Fruit fly (Drosophila melanogaster) whole organism, embryonic: ENCODE results near the gene Pde6.

Experiments used
- Asciz ChIP-seq: fragments of 200-800 bp; sonication (Bioruptor generic); optimal IDR thresholded peaks from 2 replicates; lab custom pipeline; 2017; ENCODE audit warnings: missing biosample characterization, mild to moderate bottlenecking, missing genetic modification characterization, missing genetic modification reagents
- Atf3 ChIP-seq: fragments of 200-800 bp; sonication (Bioruptor generic); optimal IDR thresholded peaks from 3 replicates; lab custom pipeline; 2016; ENCODE audit warnings: missing biosample characterization, missing genetic modification characterization
- CG12744 ChIP-seq: fragments of 200-800 bp; sonication (Bioruptor generic); optimal IDR thresholded peaks from 2 replicates; lab custom pipeline; 2016; ENCODE audit warnings: missing biosample characterization, missing genetic modification characterization
- CG13123 ChIP-seq: fragments of 200-800 bp; sonication (Bioruptor generic); optimal IDR thresholded peaks from 2 replicates; lab custom pipeline; 2016; ENCODE audit warnings: missing biosample characterization, missing genetic modification characterization
- CG16779 ChIP-seq: fragments of 200-800 bp; sonication (Bioruptor generic); IDR thresholded peaks from 2 replicates; pipeline ENCODE4 v1.3.6; 2022; ENCODE audit warnings: missing biosample characterization, missing genetic modification characterization
- CG17568 ChIP-seq: fragments of 200-800 bp; sonication (Bioruptor generic); optimal IDR thresholded peaks from 2 replicates; lab custom pipeline; 2018; ENCODE audit warnings: missing biosample characterization, mild to moderate bottlenecking, missing genetic modification characterization, moderate library complexity
- CG17829 ChIP-seq: fragments of 200-800 bp; optimal IDR thresholded peaks from 2 replicates; lab custom pipeline; 2019; ENCODE audit warnings: missing biosample characterization, mild to moderate bottlenecking, missing genetic modification characterization, moderate library complexity
- CG18011 ChIP-seq: fragments of 200-800 bp; sonication (Bioruptor generic); optimal IDR thresholded peaks from 2 replicates; lab custom pipeline; 2017; ENCODE audit warnings: missing biosample characterization, missing genetic modification characterization, mild to moderate bottlenecking, moderate library complexity, missing genotype
- CG2712 ChIP-seq: fragments of 200-800 bp; optimal IDR thresholded peaks from 3 replicates; lab custom pipeline; 2019; ENCODE audit warnings: missing biosample characterization, mild to moderate bottlenecking, missing genetic modification characterization, moderate library complexity
- CG2875 ChIP-seq: fragments of 200-800 bp; sonication (Bioruptor generic); optimal IDR thresholded peaks from 2 replicates; lab custom pipeline; 2017; ENCODE audit warnings: missing biosample characterization, mild to moderate bottlenecking, missing genetic modification characterization, missing genetic modification reagents
- CG30403 ChIP-seq: fragments of 200-800 bp; sonication (Bioruptor generic); optimal IDR thresholded peaks from 3 replicates; lab custom pipeline; 2016; ENCODE audit warnings: missing biosample characterization, missing genetic modification characterization
- CG31365 ChIP-seq: fragments of 200-800 bp; sonication (Bioruptor generic); optimal IDR thresholded peaks from 2 replicates; lab custom pipeline; 2018; ENCODE audit warnings: missing biosample characterization, mild to moderate bottlenecking, missing genetic modification characterization
- CG3281 ChIP-seq: fragments of 200-800 bp; sonication (Bioruptor generic); optimal IDR thresholded peaks from 3 replicates; lab custom pipeline; 2017; ENCODE audit warnings: missing biosample characterization, mild to moderate bottlenecking, missing genetic modification characterization
- CG33557 ChIP-seq: fragments of 200-800 bp; sonication (Bioruptor generic); optimal IDR thresholded peaks from 2 replicates; lab custom pipeline; 2019; ENCODE audit warnings: missing biosample characterization, mild to moderate bottlenecking, missing genetic modification characterization, moderate library complexity
- CG3847 ChIP-seq: fragments of 200-800 bp; sonication (Bioruptor generic); IDR thresholded peaks from 2 replicates; pipeline ENCODE4 v1.3.6; 2022; ENCODE audit warnings: missing biosample characterization, missing genetic modification characterization
- CG6175 ChIP-seq: fragments of 200-800 bp; sonication (Bioruptor generic); IDR thresholded peaks from 3 replicates; pipeline ENCODE4 v1.3.6; 2022; ENCODE audit warnings: missing biosample characterization, missing genetic modification characterization
- CG8281 ChIP-seq: fragments of 200-800 bp; sonication (Bioruptor generic); optimal IDR thresholded peaks from 2 replicates; lab custom pipeline; 2018; ENCODE audit warnings: missing biosample characterization, mild to moderate bottlenecking, missing genetic modification characterization, moderate library complexity
- CG8478 ChIP-seq: fragments of >200 bp; optimal IDR thresholded peaks from 2 replicates; lab custom pipeline; 2018
- Drgx ChIP-seq: fragments of 200-800 bp; sonication (Bioruptor generic); IDR thresholded peaks from 2 replicates; pipeline ENCODE4 v1.3.6; 2022; ENCODE audit warnings: missing biosample characterization, missing genetic modification characterization
- ERR ChIP-seq: fragments of 200-800 bp; sonication (Bioruptor generic); optimal IDR thresholded peaks from 2 replicates; lab custom pipeline; 2016; ENCODE audit warnings: missing biosample characterization, missing genetic modification characterization
- Ets65A ChIP-seq: fragments of 200-800 bp; sonication (Bioruptor generic); peaks from one replicate; lab custom pipeline; 2016; ENCODE audit warnings: missing biosample characterization, missing genetic modification characterization
- Fer3 ChIP-seq: fragments of 200-800 bp; sonication (Bioruptor generic); optimal IDR thresholded peaks from 2 replicates; lab custom pipeline; 2018; ENCODE audit warnings: missing biosample characterization, mild to moderate bottlenecking, missing genetic modification characterization, moderate library complexity
- GATAe ChIP-seq: fragments of 200-800 bp; sonication (Bioruptor generic); conservative IDR thresholded peaks from 2 replicates; pipeline ENCODE4 v1.3.6; 2022; ENCODE audit warnings: missing biosample characterization, missing genetic modification characterization
- HLHmδ ChIP-seq: fragments of 200-800 bp; sonication (Bioruptor generic); optimal IDR thresholded peaks from 2 replicates; lab custom pipeline; 2018; ENCODE audit warnings: missing biosample characterization, mild to moderate bottlenecking, missing genetic modification characterization, moderate library complexity
- Hey ChIP-seq: fragments of 200-800 bp; sonication (Bioruptor generic); optimal IDR thresholded peaks from 3 replicates; lab custom pipeline; 2018; ENCODE audit warnings: missing biosample characterization, mild to moderate bottlenecking, missing genetic modification characterization
- Hmx ChIP-seq: fragments of 200-800 bp; sonication (Bioruptor generic); optimal IDR thresholded peaks from 2 replicates; lab custom pipeline; 2016; ENCODE audit warnings: missing biosample characterization, missing genetic modification characterization
- Hr39 ChIP-seq: fragments of >200 bp; optimal IDR thresholded peaks from 2 replicates; lab custom pipeline; 2017
- NFAT ChIP-seq: fragments of 200-800 bp; sonication (Bioruptor generic); IDR thresholded peaks from 2 replicates; pipeline ENCODE4 v1.3.6; 2022; ENCODE audit warnings: missing biosample characterization, missing genetic modification characterization
- Nf-YB ChIP-seq: fragments of 200-800 bp; sonication (Bioruptor generic); optimal IDR thresholded peaks from 3 replicates; lab custom pipeline; 2019; ENCODE audit warnings: missing biosample characterization, mild to moderate bottlenecking, missing genetic modification characterization, moderate library complexity
- Nf-YC ChIP-seq: fragments of 200-800 bp; optimal IDR thresholded peaks from 3 replicates; lab custom pipeline; 2019; ENCODE audit warnings: missing biosample characterization, mild to moderate bottlenecking, missing genetic modification characterization, moderate library complexity
- Oli ChIP-seq: fragments of 200-800 bp; sonication (Bioruptor generic); optimal IDR thresholded peaks from 2 replicates; lab custom pipeline; 2018; ENCODE audit warnings: missing biosample characterization, mild to moderate bottlenecking, missing genetic modification characterization, moderate library complexity
- Poxn ChIP-seq: fragments of 200-800 bp; sonication (Bioruptor generic); IDR thresholded peaks from 2 replicates; pipeline ENCODE4 v1.3.6; 2022; ENCODE audit warnings: missing biosample characterization, missing genetic modification characterization
- YL-1 ChIP-seq: fragments of 200-800 bp; sonication (Bioruptor generic); optimal IDR thresholded peaks from 3 replicates; lab custom pipeline; 2017; ENCODE audit warnings: missing biosample characterization, mild to moderate bottlenecking, missing genetic modification characterization
- bab2 ChIP-seq: fragments of 200-800 bp; sonication (Bioruptor generic); optimal IDR thresholded peaks from 2 replicates; lab custom pipeline; 2016; ENCODE audit warnings: missing biosample characterization, missing genetic modification characterization
- ci ChIP-seq: fragments of 200-800 bp; sonication (Bioruptor generic); IDR thresholded peaks from 3 replicates; pipeline ENCODE4 v1.3.6; 2022; ENCODE audit warnings: missing biosample characterization, missing genetic modification characterization
- crc ChIP-seq: fragments of 200-800 bp; sonication (Bioruptor generic); optimal IDR thresholded peaks from 2 replicates; lab custom pipeline; 2016; ENCODE audit warnings: missing biosample characterization, missing genetic modification characterization
- dati ChIP-seq: fragments of 200-800 bp; sonication (Bioruptor generic); IDR thresholded peaks from 2 replicates; pipeline ENCODE4 v1.3.6; 2022; ENCODE audit warnings: missing biosample characterization, missing genetic modification characterization
- eyg ChIP-seq: fragments of 200-800 bp; sonication (Bioruptor generic); optimal IDR thresholded peaks from 3 replicates; lab custom pipeline; 2016; ENCODE audit warnings: missing biosample characterization, missing genetic modification characterization
- fd96Cb ChIP-seq: fragments of 200-800 bp; sonication (Bioruptor generic); optimal IDR thresholded peaks from 2 replicates; lab custom pipeline; 2018; ENCODE audit warnings: missing biosample characterization, mild to moderate bottlenecking, missing genetic modification characterization, moderate library complexity
- h ChIP-seq: fragments of >200 bp; optimal IDR thresholded peaks from 2 replicates; lab custom pipeline; 2017
- ham ChIP-seq: fragments of 200-800 bp; sonication (Bioruptor generic); IDR thresholded peaks from 2 replicates; pipeline ENCODE4 v1.3.6; 2022; ENCODE audit warnings: missing biosample characterization, missing genetic modification characterization
- ken ChIP-seq: fragments of 200-800 bp; sonication (Bioruptor generic); IDR thresholded peaks from 3 replicates; pipeline ENCODE4 v1.3.6; 2022; ENCODE audit warnings: missing biosample characterization, missing genetic modification characterization
- knrl ChIP-seq: fragments of 200-800 bp; sonication (Bioruptor generic); IDR thresholded peaks from 3 replicates; pipeline ENCODE4 v1.3.6; 2022; ENCODE audit warnings: missing biosample characterization, missing genetic modification characterization; ENCODE audit not compliant: partially characterized antibody
- lov ChIP-seq, 2 experiments: fragments of 200-800 bp in 1 of 2; fragments of >200 bp in 1 of 2; sonication (Bioruptor generic) in 1 of 2; IDR thresholded peaks in 1 of 2; optimal IDR thresholded peaks in 1 of 2; 2 replicates in 1 of 2; 3 replicates in 1 of 2; pipeline versions ENCODE4 v1.3.6 to Lab custom; 2017 to 2022; ENCODE audit warnings: missing biosample characterization in 1 of 2, missing genetic modification characterization in 1 of 2
- odd ChIP-seq: fragments of 200-800 bp; sonication (Bioruptor generic); optimal IDR thresholded peaks from 2 replicates; lab custom pipeline; 2017; ENCODE audit warnings: missing biosample characterization, mild to moderate bottlenecking, missing genetic modification characterization
- psq ChIP-seq: fragments of 200-800 bp; sonication (Bioruptor generic); optimal IDR thresholded peaks from 2 replicates; lab custom pipeline; 2017; ENCODE audit warnings: missing biosample characterization, missing genetic modification characterization
- pzg ChIP-seq: fragments of 200-800 bp; sonication (Bioruptor generic); optimal IDR thresholded peaks from 3 replicates; lab custom pipeline; 2018; ENCODE audit warnings: missing biosample characterization, mild to moderate bottlenecking, missing genetic modification characterization, moderate library complexity
- ro ChIP-seq: fragments of 200-800 bp; sonication (Bioruptor generic); IDR thresholded peaks from 2 replicates; pipeline ENCODE4 v1.3.6; 2022; ENCODE audit warnings: missing biosample characterization, missing genetic modification characterization
- sna ChIP-seq: fragments of 200-800 bp; sonication (Bioruptor generic); IDR thresholded peaks from 2 replicates; pipeline ENCODE4 v1.3.6; 2022; ENCODE audit warnings: missing biosample characterization, missing genetic modification characterization; ENCODE audit not compliant: partially characterized antibody
- tio ChIP-seq: fragments of 200-800 bp; sonication (Bioruptor generic); optimal IDR thresholded peaks from 2 replicates; lab custom pipeline; 2017; ENCODE audit warnings: missing biosample characterization, missing genetic modification characterization, inconsistent platforms
- zfh1 ChIP-seq: fragments of 200-800 bp; sonication (Bioruptor generic); IDR thresholded peaks from 3 replicates; pipeline ENCODE4 v1.3.6; 2022; ENCODE audit warnings: missing biosample characterization, missing genetic modification characterization

Gene Pde6

dm6 chr3R:14558383-14558883 is 329 bp upstream of the Pde6 start (continued):
- TF ChIP-seq ci (GFP tag; lab: Robert Waterston, UW) (peak; percentile 88), ro (GFP tag; lab: Robert Waterston, UW) (peak; percentile 54; the same call in 1 of the 2 replicates), Hey (peak; percentile 30), sna (GFP tag; lab: Robert Waterston, UW) (no peak), Oli (tag; lab: Kevin White, UChicago) (peak; percentile 95), CG3847 (GFP tag; lab: Robert Waterston, UW) (peak; percentile 81), Drgx (GFP tag; lab: Robert Waterston, UW) (peak; percentile 79), CG8281 (tag; lab: Kevin White, UChicago) (peak; percentile 65), CG8478 (lab: Kevin White, UChicago) (no peak), tio (GFP tag; lab: Kevin White, UChicago) (peak; percentile 90), CG30403 (GFP tag; lab: Kevin White, UChicago) (peak; percentile 94), NFAT (GFP tag; lab: Robert Waterston, UW) (peak; percentile 77), ken (peak; percentile 90), Poxn (GFP tag; lab: Robert Waterston, UW) (peak; percentile 60; the same call in 1 of the 2 replicates), HLHmδ (no peak), CG16779 (GFP tag; lab: Robert Waterston, UW) (peak; percentile 72; the same call in 1 of the 2 replicates), ERR (peak; percentile 85), Nf-YC (peak; percentile 83), pzg (GFP tag; lab: Kevin White, UChicago) (no peak), CG3281 (peak; percentile 96), CG17829 (tag; lab: Kevin White, UChicago) (peak; percentile 92), bab2 (GFP tag; lab: Kevin White, UChicago) (peak; percentile 75), lov (optimal IDR thresholded peaks at IDR 0.05; lab: Kevin White, UChicago) (no peak), lov (GFP tag; IDR thresholded peaks at IDR 0.05; lab: Robert Waterston, UW) (peak; percentile 63; the same call in 1 of the 3 replicates), CG12744 (peak; percentile 88), ham (GFP tag; lab: Robert Waterston, UW) (peak; percentile 68), CG17568 (peak; percentile 84), dati (peak; percentile 50; the same call in 1 of the 2 replicates), CG33557 (GFP tag; lab: Kevin White, UChicago) (no peak), Asciz (GFP tag; lab: Kevin White, UChicago) (peak; percentile 93), Nf-YB (peak; percentile 80), crc (GFP tag; lab: Kevin White, UChicago) (peak; percentile 87), CG18011 (GFP tag; lab: Kevin White, UChicago) (peak; percentile 79), YL-1 (GFP tag; lab: Kevin White, UChicago) (peak; percentile 48), knrl (0 out of 3 replicates have a peak, but pooled peaks have one; percentile 31), CG13123 (peak; percentile 57), Atf3 (GFP tag; lab: Kevin White, UChicago) (peak; percentile 69), CG31365 (tag; lab: Kevin White, UChicago) (peak; percentile 60), Fer3 (tag; lab: Kevin White, UChicago) (peak; percentile 91), CG6175 (GFP tag; lab: Robert Waterston, UW) (peak; percentile 39; the same call in 1 of the 3 replicates), psq (GFP tag; lab: Kevin White, UChicago) (peak; percentile 63), GATAe (GFP tag; lab: Robert Waterston, UW) (no peak), fd96Cb (tag; lab: Kevin White, UChicago) (peak; percentile 92), Hmx (GFP tag; lab: Kevin White, UChicago) (peak; percentile 80), h (lab: Kevin White, UChicago) (no peak), CG2712 (tag; lab: Kevin White, UChicago) (peak; percentile 92), zfh1 (peak; percentile 80), Hr39 (no peak), Ets65A (GFP tag; lab: Kevin White, UChicago) (peak; percentile 95), eyg (peak; percentile 84), CG2875 (peak; percentile 88), odd (peak; percentile 95)
